Worm (Caenorhabditis elegans) whole organism, L4/young adult: Measurements from ENCODE around the gene F23F1.6.

ENCODE experiments used
- W03F9.2 ChIP-seq: fragments of 150-350 bp; optimal IDR thresholded peaks from 2 replicates; lab custom pipeline; 2014; ENCODE audit warnings: missing biosample characterization, missing genetic modification characterization
- dao-5 ChIP-seq: sonication (generic microtip); optimal IDR thresholded peaks from 2 replicates; lab custom pipeline; 2016; ENCODE audit warnings: missing genotype, missing genetic modification characterization, moderate library complexity, missing compliant biosample characterization
- him-1 ChIP-seq: sonication (generic microtip); optimal IDR thresholded peaks from 2 replicates; lab custom pipeline; 2016; ENCODE audit warnings: missing genotype, missing genetic modification reagents, missing genetic modification characterization, missing compliant biosample characterization

ce11 chrII:23025-23424 is 14.1 kb downstream of the F23F1.6 start, which contains the start of gene sqt-2:
- TF ChIP-seq him-1 (tag; lab: Kevin White, UChicago) (no peak), dao-5 (no peak), W03F9.2 (tag; lab: Kevin White, UChicago) (no peak)
